Fruit fly (Drosophila melanogaster): ENCODE results near the gene cyst.

DNA sequence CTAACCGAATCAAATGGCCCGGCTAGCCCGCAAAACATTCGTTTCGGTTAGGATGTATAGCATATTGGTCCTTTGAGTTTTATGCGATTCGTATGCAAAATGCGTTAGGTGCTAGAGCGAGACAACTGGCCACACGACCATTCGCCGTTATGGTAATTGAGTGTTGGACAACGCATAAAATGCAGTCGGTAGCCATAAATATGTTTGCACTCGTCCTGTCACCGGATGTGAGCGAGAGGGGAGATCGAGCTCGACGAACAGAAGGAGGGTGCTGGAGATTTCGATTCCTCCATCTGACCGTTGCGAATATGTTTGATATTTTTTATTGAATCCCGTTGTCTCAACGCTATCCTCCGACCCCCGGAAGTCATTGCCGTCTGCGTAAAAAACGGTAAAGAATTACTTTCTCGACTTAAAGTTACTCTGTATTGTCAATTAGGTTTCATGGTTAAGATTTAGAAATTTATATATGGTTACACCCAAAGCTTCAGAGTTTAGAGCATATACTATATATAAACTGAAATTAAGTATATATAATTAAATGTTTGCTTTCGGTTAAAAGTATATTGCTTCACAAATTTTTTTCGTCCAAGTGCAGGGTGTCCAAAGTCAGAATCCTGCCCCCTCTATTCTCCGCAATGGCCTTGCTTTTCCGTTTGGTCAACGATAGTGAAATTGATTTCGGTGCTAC lies 50.5 kb downstream of the cyst start:
- TF ChIP-seq usp (GFP tag; optimal IDR thresholded peaks at IDR 0.05) = no peak
- no peak for TF ChIP-seq EcR (GFP tag; optimal IDR thresholded peaks at IDR 0.05)
- no peak for TF ChIP-seq CG8478 (optimal IDR thresholded peaks at IDR 0.05)
- no peak for TF ChIP-seq psq (optimal IDR thresholded peaks at IDR 0.05)

Measured in whole organism.